Fruit fly (Drosophila melanogaster): ENCODE data around the gene Caf1-180.

DNA sequence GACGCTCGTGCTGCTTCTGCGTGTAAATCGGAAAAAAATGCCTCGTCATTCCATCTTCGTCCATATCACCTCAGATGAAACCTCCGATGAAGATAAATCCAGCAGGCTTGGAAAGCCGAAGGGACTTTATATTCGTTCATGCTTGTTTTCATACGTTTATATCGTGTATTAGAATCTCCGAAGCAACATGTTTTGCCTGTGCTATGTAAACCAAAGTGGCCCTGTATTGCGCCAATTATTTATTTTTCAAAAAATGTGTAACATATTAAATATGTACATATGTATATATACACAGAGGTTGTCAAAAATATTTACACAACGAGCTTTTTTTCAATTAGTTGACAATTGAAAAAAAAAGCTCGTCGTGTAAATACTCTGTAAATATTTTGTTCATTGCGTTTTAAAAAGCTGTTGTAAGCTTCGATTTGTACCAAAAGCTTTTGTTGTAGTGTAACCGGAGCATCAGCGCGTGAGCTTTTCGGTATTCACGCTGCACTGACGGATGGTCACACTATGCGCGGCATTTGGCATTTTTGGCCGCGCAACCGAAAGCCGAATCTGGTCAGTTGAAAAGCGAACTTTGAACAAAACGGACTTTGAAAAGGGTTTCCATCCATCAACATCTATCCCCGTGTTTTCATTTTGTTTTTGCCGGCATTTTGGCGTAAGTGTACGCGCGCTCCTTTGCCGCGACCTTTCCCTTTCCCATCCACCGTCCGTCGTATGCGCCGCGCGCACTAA is 32.2 kb downstream of the Caf1-180 start, which contains the start of gene CG12065:
- TF ChIP-seq ttk (optimal IDR thresholded peaks at IDR 0.05): no peak
- TF ChIP-seq Myc (optimal IDR thresholded peaks at IDR 0.05): no peak
- TF ChIP-seq h (optimal IDR thresholded peaks at IDR 0.05): no peak
- no peak for TF ChIP-seq insv (optimal IDR thresholded peaks at IDR 0.05)
- TF ChIP-seq psq (optimal IDR thresholded peaks at IDR 0.05): no peak
- TF ChIP-seq Sin3A (optimal IDR thresholded peaks at IDR 0.05): no peak

Data from Kc167 (cell line).